Fruit fly (Drosophila melanogaster): ENCODE measurements around the gene trc.

The trc gene

dm6 chr3L:19794203-19794802 is 39.8 kb downstream of the trc start (continued):
- TF ChIP-seq phol (tag; optimal IDR thresholded peaks at IDR 0.05), result peak; percentile 83
- TF ChIP-seq Sox102F (GFP tag; optimal IDR thresholded peaks at IDR 0.05), result peak; percentile 84
- no peak for TF ChIP-seq ash1 (GFP tag; optimal IDR thresholded peaks at IDR 0.05)
- TF ChIP-seq B-H1 (GFP tag; IDR thresholded peaks at IDR 0.05), result peak; percentile 57; the same call in 2 of the 3 replicates
- peak; percentile 44 for TF ChIP-seq CG10654 (GFP tag; optimal IDR thresholded peaks at IDR 0.05)
- TF ChIP-seq Ravus (GFP tag; IDR thresholded peaks at IDR 0.05), result no peak
- TF ChIP-seq lilli (GFP tag; optimal IDR thresholded peaks at IDR 0.05), result peak; percentile 90
- TF ChIP-seq ind (GFP tag; optimal IDR thresholded peaks at IDR 0.05), result peak; percentile 81
- TF ChIP-seq sima (GFP tag; optimal IDR thresholded peaks at IDR 0.05), result no peak
- peak; percentile 56; the same call in 1 of the 2 replicates for TF ChIP-seq sim (GFP tag; IDR thresholded peaks at IDR 0.05)
- TF ChIP-seq CG8765 (GFP tag; IDR thresholded peaks at IDR 0.05), result no peak
- TF ChIP-seq H2.0 (GFP tag; IDR thresholded peaks at IDR 0.05), result peak; percentile 36; the same call in 1 of the 2 replicates
- TF ChIP-seq bowl (GFP tag; IDR thresholded peaks at IDR 0.05), result no peak; the same call in 1 of the 2 replicates
- peak; percentile 74 for TF ChIP-seq HLH54F (GFP tag; optimal IDR thresholded peaks at IDR 0.05)
- peak; percentile 78 for TF ChIP-seq Mad (GFP tag; optimal IDR thresholded peaks at IDR 0.05)

dm6 chr3L:19793438-19793998 is 40.6 kb downstream of the trc start, which contains the start of the genes CG42637, Gyc76C and SREBP:
CG42637 (minus strand) TSS chr3L:19793569.
Gyc76C (minus strand) TSS chr3L:19793569.
SREBP (plus strand) TSS chr3L:19793935.
- no peak for TF ChIP-seq ara (GFP tag; IDR thresholded peaks at IDR 0.05)
- no peak for TF ChIP-seq Lpt (GFP tag; optimal IDR thresholded peaks at IDR 0.05)
- TF ChIP-seq ind (GFP tag; optimal IDR thresholded peaks at IDR 0.05), result no peak
- TF ChIP-seq sr (GFP tag; IDR thresholded peaks at IDR 0.05), result peak; percentile 66; the same call in 1 of the 3 replicates
- TF ChIP-seq HLHmδ (GFP tag; optimal IDR thresholded peaks at IDR 0.05), result peak; percentile 5
- no peak for TF ChIP-seq corto (GFP tag; optimal IDR thresholded peaks at IDR 0.05)
- no peak for TF ChIP-seq Dip3 (GFP tag; optimal IDR thresholded peaks at IDR 0.05)
- TF ChIP-seq Ravus (GFP tag; IDR thresholded peaks at IDR 0.05), result no peak
- peak; percentile 36 for TF ChIP-seq phol (tag; optimal IDR thresholded peaks at IDR 0.05)
- TF ChIP-seq CG10565 (GFP tag; optimal IDR thresholded peaks at IDR 0.05), result no peak
- TF ChIP-seq ab (GFP tag; optimal IDR thresholded peaks at IDR 0.05), result no peak
- no peak for TF ChIP-seq Nf-YA (GFP tag; IDR thresholded peaks at IDR 0.05)
- TF ChIP-seq hbn (GFP tag; IDR thresholded peaks at IDR 0.05; ENCODE audit: partially characterized antibody), result 0 out of 2 replicates have a peak, but pooled peaks have one; percentile 25
- TF ChIP-seq CG16779 (GFP tag; IDR thresholded peaks at IDR 0.05), result no peak
- peak; percentile 35 for TF ChIP-seq CG11504 (tag; optimal IDR thresholded peaks at IDR 0.05)
- no peak for TF ChIP-seq ham (GFP tag; IDR thresholded peaks at IDR 0.05)
- TF ChIP-seq CG12104 (GFP tag; optimal IDR thresholded peaks at IDR 0.05), result peak; percentile 10
- no peak for TF ChIP-seq bcd (GFP tag; optimal IDR thresholded peaks at IDR 0.05)
- TF ChIP-seq pan (optimal IDR thresholded peaks at IDR 0.05), result no peak
- no peak for TF ChIP-seq pan (GFP tag; optimal IDR thresholded peaks at IDR 0.05 in 1 of 2, IDR thresholded peaks at IDR 0.05 in 1 of 2)
- TF ChIP-seq CG9797 (GFP tag; optimal IDR thresholded peaks at IDR 0.05), result peak; percentile 96
- TF ChIP-seq CG14441 (GFP tag; IDR thresholded peaks at IDR 0.05), result no peak
- TF ChIP-seq Gug (GFP tag; IDR thresholded peaks at IDR 0.05), result no peak
- TF ChIP-seq vvl (GFP tag; IDR thresholded peaks at IDR 0.05), result peak; percentile 77
- TF ChIP-seq Ets65A (GFP tag), result peak; percentile 5
- TF ChIP-seq Dek (tag; optimal IDR thresholded peaks at IDR 0.05), result peak; percentile 30
- no peak for TF ChIP-seq CG14050 (GFP tag; IDR thresholded peaks at IDR 0.05)
- TF ChIP-seq CG8924 (tag; optimal IDR thresholded peaks at IDR 0.05), result peak; percentile 60
- peak; percentile 56 for TF ChIP-seq BEAF-32 (GFP tag; optimal IDR thresholded peaks at IDR 0.05)
- no peak for TF ChIP-seq Aef1 (GFP tag; IDR thresholded peaks at IDR 0.05)
- TF ChIP-seq amos (GFP tag; IDR thresholded peaks at IDR 0.05; ENCODE audit: partially characterized antibody), result peak; percentile 62; the same call in 1 of the 2 replicates
- TF ChIP-seq jing (GFP tag; optimal IDR thresholded peaks at IDR 0.05), result no peak
- no peak for TF ChIP-seq mam (GFP tag; optimal IDR thresholded peaks at IDR 0.05)
- TF ChIP-seq run (tag; optimal IDR thresholded peaks at IDR 0.05), result no peak
- TF ChIP-seq Sox102F (GFP tag; optimal IDR thresholded peaks at IDR 0.05), result no peak
- TF ChIP-seq usp (GFP tag; optimal IDR thresholded peaks at IDR 0.05), result no peak
- TF ChIP-seq CG10321 (GFP tag; IDR thresholded peaks at IDR 0.05), result 0 out of 2 replicates have a peak, but pooled peaks have one; percentile 28
- no peak for TF ChIP-seq ATbp (GFP tag; optimal IDR thresholded peaks at IDR 0.05)
